Worm (Caenorhabditis elegans) whole organism, mixed stage, embryonic: ENCODE results near the gene Y45G5AM.6.

Source experiments
- M03D4.4 ChIP-seq: sonication (generic microtip); optimal IDR thresholded peaks from 2 replicates; lab custom pipeline; 2017; ENCODE audit warnings: mild to moderate bottlenecking, missing genetic modification characterization, missing compliant biosample characterization
- bed-3 ChIP-seq: fragments of 200-800 bp; sonication (Bioruptor generic); optimal IDR thresholded peaks from 3 replicates; lab custom pipeline; 2018; ENCODE audit warnings: mild to moderate bottlenecking, missing genetic modification characterization, moderate library complexity, missing compliant biosample characterization
- blmp-1 ChIP-seq: fragments of 150-350 bp; optimal IDR thresholded peaks from 2 replicates; lab custom pipeline; 2014; ENCODE audit warnings: missing biosample characterization, missing genetic modification characterization
- ceh-39 ChIP-seq: fragments of 150-350 bp; optimal IDR thresholded peaks from 2 replicates; lab custom pipeline; 2014; ENCODE audit warnings: missing biosample characterization, missing genetic modification characterization
- ceh-83 ChIP-seq: fragments of 200-800 bp; sonication (Bioruptor generic); optimal IDR thresholded peaks from 2 replicates; lab custom pipeline; 2018; ENCODE audit warnings: mild to moderate bottlenecking, missing genetic modification characterization, missing compliant biosample characterization
- ces-1 ChIP-seq: fragments of 150-350 bp; optimal IDR thresholded peaks from 2 replicates; lab custom pipeline; 2014; ENCODE audit warnings: missing biosample characterization, missing genetic modification reagents, missing genetic modification characterization
- cnd-1 ChIP-seq: fragments of 200-800 bp; sonication (Bioruptor generic); optimal IDR thresholded peaks from 2 replicates; lab custom pipeline; 2018; ENCODE audit warnings: mild to moderate bottlenecking, missing genetic modification characterization, missing compliant biosample characterization
- drap-1 ChIP-seq: fragments of 200-800 bp; sonication (Bioruptor generic); optimal IDR thresholded peaks from 3 replicates; lab custom pipeline; 2018; ENCODE audit warnings: mild to moderate bottlenecking, missing genetic modification characterization, missing compliant biosample characterization
- elt-1 ChIP-seq: sonication (generic microtip); optimal IDR thresholded peaks from 2 replicates; lab custom pipeline; 2017; ENCODE audit warnings: missing genetic modification characterization, mild to moderate bottlenecking, missing compliant biosample characterization, antibody characterized with exemption, moderate library complexity, borderline replicate concordance; ENCODE audit not compliant: insufficient read depth
- elt-3 ChIP-seq: fragments of 150-350 bp; optimal IDR thresholded peaks from 2 replicates; lab custom pipeline; 2014; ENCODE audit warnings: missing biosample characterization, missing genetic modification characterization
- flh-1 ChIP-seq: fragments of 200-800 bp; sonication (Bioruptor generic); optimal IDR thresholded peaks from 2 replicates; lab custom pipeline; 2018; ENCODE audit warnings: mild to moderate bottlenecking, missing genetic modification characterization, moderate library complexity, missing compliant biosample characterization
- ham-2 ChIP-seq: fragments of 200-800 bp; sonication (Bioruptor generic); optimal IDR thresholded peaks from 2 replicates; lab custom pipeline; 2018; ENCODE audit warnings: mild to moderate bottlenecking, missing genetic modification characterization, missing compliant biosample characterization
- hlh-1 ChIP-seq: fragments of 150-350 bp; optimal IDR thresholded peaks from 2 replicates; lab custom pipeline; 2014; ENCODE audit warnings: missing biosample characterization, missing genetic modification reagents, missing genetic modification characterization
- lin-32 ChIP-seq: fragments of 200-800 bp; sonication (Bioruptor generic); optimal IDR thresholded peaks from 2 replicates; lab custom pipeline; 2018; ENCODE audit warnings: mild to moderate bottlenecking, missing genetic modification characterization, missing compliant biosample characterization
- lsy-2 ChIP-seq: fragments of 150-350 bp; optimal IDR thresholded peaks from 2 replicates; lab custom pipeline; 2014; ENCODE audit warnings: missing biosample characterization, missing genetic modification characterization
- mab-5 ChIP-seq: fragments of 150-350 bp; optimal IDR thresholded peaks from 2 replicates; lab custom pipeline; 2014; ENCODE audit warnings: missing biosample characterization, missing genetic modification characterization
- mep-1 ChIP-seq: fragments of 150-350 bp; optimal IDR thresholded peaks from 2 replicates; lab custom pipeline; 2017; ENCODE audit warnings: missing biosample characterization, missing genetic modification reagents, missing genetic modification characterization, inconsistent platforms
- mls-2 ChIP-seq: sonication (generic microtip); optimal IDR thresholded peaks from 2 replicates; lab custom pipeline; 2016; ENCODE audit warnings: mild to moderate bottlenecking, missing genetic modification characterization, moderate library complexity, missing compliant biosample characterization
- nhr-12 ChIP-seq: fragments of 150-350 bp; optimal IDR thresholded peaks from 2 replicates; lab custom pipeline; 2014; ENCODE audit warnings: missing biosample characterization, missing genetic modification characterization
- nhr-237 ChIP-seq: fragments of 150-350 bp; optimal IDR thresholded peaks from 2 replicates; lab custom pipeline; 2014; ENCODE audit warnings: missing biosample characterization, missing genetic modification characterization
- nhr-76 ChIP-seq: sonication (generic microtip); optimal IDR thresholded peaks from 2 replicates; lab custom pipeline; 2017; ENCODE audit warnings: missing biosample characterization, missing genetic modification characterization
- pha-4 ChIP-seq: fragments of 150-350 bp; optimal IDR thresholded peaks from 2 replicates; lab custom pipeline; 2018; ENCODE audit warnings: missing biosample characterization, missing genetic modification reagents, missing genetic modification characterization
- tbx-8 ChIP-seq: fragments of 200-800 bp; sonication (Bioruptor generic); optimal IDR thresholded peaks from 2 replicates; lab custom pipeline; 2018; ENCODE audit warnings: mild to moderate bottlenecking, missing genetic modification characterization, moderate library complexity, missing compliant biosample characterization
- unc-120 ChIP-seq: sonication (generic microtip); optimal IDR thresholded peaks from 2 replicates; lab custom pipeline; 2017; ENCODE audit warnings: missing genetic modification characterization, missing compliant biosample characterization; ENCODE audit not compliant: poor library complexity, severe bottlenecking
- unc-62 ChIP-seq: fragments of 150-350 bp; optimal IDR thresholded peaks from 2 replicates; lab custom pipeline; 2014; ENCODE audit warnings: missing biosample characterization, missing genetic modification reagents, missing genetic modification characterization
- zip-8 ChIP-seq: fragments of 150-350 bp; optimal IDR thresholded peaks from 2 replicates; lab custom pipeline; 2014; ENCODE audit warnings: missing biosample characterization, missing genetic modification characterization
- ztf-11 ChIP-seq: fragments of 150-350 bp; optimal IDR thresholded peaks from 2 replicates; lab custom pipeline; 2014; ENCODE audit warnings: missing biosample characterization, missing genetic modification characterization

Gene Y45G5AM.6

ce11 chrV:4122415-4122814 lies 29.7 kb downstream of the Y45G5AM.6 start, which contains the start of gene phat-5:
TSS of gene phat-5 (minus strand) at chrV:4122515.
- TF ChIP-seq mep-1 (tag; lab: Kevin White, UChicago) (no peak), M03D4.4 (tag; lab: Kevin White, UChicago) (no peak), hlh-1 (tag; lab: Kevin White, UChicago) (no peak), unc-120 (tag; lab: Kevin White, UChicago) (no peak), nhr-237 (no peak), ces-1 (GFP tag; lab: Kevin White, UChicago) (no peak)

DNA sequence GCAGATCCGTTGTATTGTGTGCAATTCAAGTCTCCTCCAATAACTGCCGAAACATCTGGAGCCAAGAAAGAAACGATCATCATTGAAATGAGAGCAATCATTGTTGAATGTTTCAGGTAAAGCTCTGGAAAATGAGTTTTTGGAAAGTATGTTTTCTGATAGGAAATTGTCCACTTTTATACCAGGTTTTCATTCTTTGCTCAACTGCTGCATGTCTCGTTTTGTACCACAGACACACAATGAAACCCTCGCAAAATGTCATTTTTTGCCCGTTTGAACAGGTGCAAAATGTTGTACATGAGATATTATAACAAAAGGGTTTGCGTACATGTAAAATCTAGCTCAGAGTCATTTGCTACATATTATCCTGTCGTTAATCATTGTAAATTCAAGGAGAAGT lies 31.5 kb downstream of the Y45G5AM.6 start, which contains the start of gene T05B4.10:
T05B4.10 (minus strand) TSS at position 101 of the 400 bp plus-strand sequence.
- no peak for TF ChIP-seq nhr-12 (tag; lab: Kevin White, UChicago)
- TF ChIP-seq, all 35 proteins: peak for 0

DNA sequence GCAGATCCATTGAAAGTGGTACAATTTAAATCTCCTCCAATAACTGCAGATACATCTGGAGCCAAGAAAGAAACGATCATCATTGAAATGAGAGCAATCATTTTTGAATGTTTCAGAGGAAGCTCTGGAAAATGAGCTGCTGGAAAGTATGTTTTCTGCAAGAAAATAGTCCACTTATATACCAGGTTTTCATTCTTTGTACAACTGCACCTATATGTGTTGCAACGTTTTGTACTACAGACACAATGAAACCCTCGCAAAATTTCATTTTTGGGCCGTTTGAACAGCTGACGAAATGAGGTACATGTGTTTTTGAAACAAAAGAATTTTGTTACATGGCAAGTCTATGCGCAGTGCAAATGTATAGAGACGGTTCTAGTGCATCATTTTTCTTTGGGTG lies 33.8 kb downstream of the Y45G5AM.6 start, which contains the start of gene T05B4.9:
T05B4.9 (minus strand) TSS at position 101 of the 400 bp plus-strand sequence.
- no peak for TF ChIP-seq pha-4 (tag; lab: Kevin White, UChicago)
- TF ChIP-seq tbx-8, result no peak
- TF ChIP-seq unc-62 (GFP tag; lab: Kevin White, UChicago), result no peak
- TF ChIP-seq ceh-83 (GFP tag; lab: Kevin White, UChicago), result no peak

DNA sequence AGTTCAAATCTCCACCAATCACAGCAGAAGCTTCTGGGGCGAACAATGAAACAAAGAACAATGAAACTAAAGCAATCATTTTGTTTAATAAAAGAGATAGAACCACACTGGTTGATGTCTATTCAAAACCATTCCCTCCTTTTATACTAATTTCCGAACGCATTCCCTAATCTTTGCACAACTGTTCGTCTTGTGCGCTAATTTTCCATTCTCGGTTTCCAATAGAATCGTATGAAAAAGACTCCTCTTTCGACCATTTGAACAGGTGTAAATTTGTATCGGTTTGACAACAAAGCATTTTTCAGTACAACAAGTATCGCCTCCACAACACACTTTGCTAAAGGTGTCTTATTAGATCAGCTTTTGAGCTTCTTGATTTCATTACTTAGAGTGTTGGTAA lies 36.0 kb downstream of the Y45G5AM.6 start, which contains the start of gene T05B4.8:
T05B4.8 (minus strand) TSS at position 101 of the 400 bp plus-strand sequence.
- TF ChIP-seq ztf-11 (no peak), ceh-39 (tag; lab: Kevin White, UChicago) (no peak), nhr-76 (tag; lab: Kevin White, UChicago) (no peak), flh-1 (no peak), M03D4.4 (tag; lab: Kevin White, UChicago) (no peak)
- TF ChIP-seq, all 35 proteins: peak for 0

DNA sequence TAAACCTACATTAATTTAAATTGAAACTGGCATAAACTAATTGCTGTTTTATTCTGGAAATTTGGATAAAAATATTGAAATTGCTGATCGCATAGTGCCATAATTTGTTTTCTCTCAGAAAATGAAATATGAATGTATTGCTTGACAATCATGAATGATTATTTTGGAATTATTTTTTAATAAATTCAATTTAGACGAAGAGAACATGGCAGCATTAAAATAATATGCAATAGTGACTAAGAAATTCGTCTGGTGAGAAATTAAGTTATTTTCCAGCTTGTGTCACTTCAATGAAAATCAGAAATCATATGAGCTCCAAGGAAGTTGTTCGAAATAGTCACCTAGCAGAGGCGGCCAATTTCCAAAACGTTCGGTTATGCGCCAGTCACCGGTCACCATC lies 37.5 kb downstream of the Y45G5AM.6 start, which contains the start of gene srw-133:
srw-133 (minus strand) TSS at position 101 of the 400 bp plus-strand sequence.
- TF ChIP-seq ztf-11 (no peak), lsy-2 (no peak), ham-2 (GFP tag; lab: Kevin White, UChicago) (no peak), mep-1 (tag; lab: Kevin White, UChicago) (no peak), ceh-83 (GFP tag; lab: Kevin White, UChicago) (no peak), M03D4.4 (tag; lab: Kevin White, UChicago) (no peak), elt-1 (tag; lab: Kevin White, UChicago) (no peak), tbx-8 (no peak), zip-8 (tag; lab: Kevin White, UChicago) (no peak), cnd-1 (tag; lab: Kevin White, UChicago) (no peak), lin-32 (GFP tag; lab: Kevin White, UChicago) (no peak), ces-1 (GFP tag; lab: Kevin White, UChicago) (no peak), flh-1 (no peak), hlh-1 (tag; lab: Kevin White, UChicago) (no peak), pha-4 (tag; lab: Kevin White, UChicago) (no peak)

ce11 chrV:4112516-4112915 lies 39.6 kb downstream of the Y45G5AM.6 start, which contains the start of gene srw-134:
TSS of gene srw-134 (minus strand) at chrV:4112616.
- no peak for TF ChIP-seq mep-1 (tag; lab: Kevin White, UChicago)
- no peak for TF ChIP-seq nhr-76 (tag; lab: Kevin White, UChicago)
- no peak for TF ChIP-seq hlh-1 (tag; lab: Kevin White, UChicago)

- TF ChIP-seq mls-2 (tag; lab: Kevin White, UChicago), result no peak
- no peak for TF ChIP-seq nhr-237
- TF ChIP-seq mep-1 (tag; lab: Kevin White, UChicago), result no peak
- TF ChIP-seq mab-5 (tag; lab: Kevin White, UChicago), result no peak
- no peak for TF ChIP-seq unc-62 (GFP tag; lab: Kevin White, UChicago)
- TF ChIP-seq elt-3 (tag; lab: Kevin White, UChicago), result no peak
- no peak for TF ChIP-seq blmp-1 (tag; lab: Kevin White, UChicago)
- TF ChIP-seq ceh-39 (tag; lab: Kevin White, UChicago), result no peak
- TF ChIP-seq ztf-11, result no peak
- no peak for TF ChIP-seq bed-3 (GFP tag; lab: Kevin White, UChicago)
- no peak for TF ChIP-seq cnd-1 (tag; lab: Kevin White, UChicago)
- no peak for TF ChIP-seq ces-1 (GFP tag; lab: Kevin White, UChicago)
- TF ChIP-seq elt-1 (tag; lab: Kevin White, UChicago), result no peak
- no peak for TF ChIP-seq pha-4 (tag; lab: Kevin White, UChicago)
- no peak for TF ChIP-seq lin-32 (GFP tag; lab: Kevin White, UChicago)
- no peak for TF ChIP-seq drap-1 (GFP tag; lab: Kevin White, UChicago)
Measured at ce11 chrV:4109873-4110272, 42.2 kb downstream of the Y45G5AM.6 start, which contains the start of gene clc-18. TSS of gene clc-18 (minus strand) at chrV:4109973.
